Fruit fly (Drosophila melanogaster) whole organism, prepupa: ENCODE data around the gene AP-1gamma.
A peak's percentile ranks its signal among the peaks of the same experiment; 100 is the strongest.

Experiments used
- CG10631 ChIP-seq: fragments of 200-800 bp; sonication (Bioruptor generic); optimal IDR thresholded peaks from 2 replicates; lab custom pipeline; 2016; ENCODE audit warnings: missing biosample characterization, missing genetic modification characterization
- CG10669 ChIP-seq: fragments of 200-800 bp; sonication (Bioruptor generic); optimal IDR thresholded peaks from 3 replicates; lab custom pipeline; 2018; ENCODE audit warnings: missing biosample characterization, mild to moderate bottlenecking, missing genetic modification characterization, moderate library complexity
- CG11294 ChIP-seq: fragments of 200-800 bp; sonication (Bioruptor generic); IDR thresholded peaks from 2 replicates; pipeline ENCODE4 v1.3.6; 2022; ENCODE audit warnings: missing biosample characterization, missing genetic modification characterization
- CG15336 ChIP-seq: fragments of 200-800 bp; sonication (Bioruptor generic); IDR thresholded peaks from 2 replicates; pipeline ENCODE4 v1.3.6; 2022; ENCODE audit warnings: missing biosample characterization, missing genetic modification characterization
- CG16779 ChIP-seq: fragments of 200-800 bp; sonication (Bioruptor generic); optimal IDR thresholded peaks from 3 replicates; lab custom pipeline; 2017; ENCODE audit warnings: missing biosample characterization, mild to moderate bottlenecking, missing genetic modification characterization
- CG3032 ChIP-seq: fragments of 200-800 bp; optimal IDR thresholded peaks from 2 replicates; lab custom pipeline; 2019; ENCODE audit warnings: missing biosample characterization, mild to moderate bottlenecking, missing genetic modification characterization, moderate library complexity
- CG31627 ChIP-seq: fragments of 200-800 bp; sonication (Bioruptor generic); optimal IDR thresholded peaks from 3 replicates; lab custom pipeline; 2016; ENCODE audit warnings: missing biosample characterization, missing genetic modification characterization
- CG34406 ChIP-seq: fragments of 200-800 bp; sonication (Bioruptor generic); optimal IDR thresholded peaks from 3 replicates; lab custom pipeline; 2016; ENCODE audit warnings: missing biosample characterization, missing genetic modification characterization
- CG3919 ChIP-seq: fragments of 200-800 bp; sonication (Bioruptor generic); optimal IDR thresholded peaks from 3 replicates; lab custom pipeline; 2016; ENCODE audit warnings: missing biosample characterization, missing genetic modification characterization
- CG4318 ChIP-seq: fragments of 200-800 bp; sonication (Bioruptor generic); optimal IDR thresholded peaks from 3 replicates; lab custom pipeline; 2017; ENCODE audit warnings: missing biosample characterization, mild to moderate bottlenecking, missing genetic modification characterization
- CG6163 ChIP-seq: fragments of 200-800 bp; sonication (Bioruptor generic); IDR thresholded peaks from 3 replicates; pipeline ENCODE4 v1.3.6; 2022; ENCODE audit warnings: missing biosample characterization, missing genetic modification characterization
- CG6276 ChIP-seq: fragments of 200-800 bp; sonication (Bioruptor generic); optimal IDR thresholded peaks from 2 replicates; lab custom pipeline; 2017; ENCODE audit warnings: missing biosample characterization, mild to moderate bottlenecking, missing genetic modification characterization
- CG6792 ChIP-seq: fragments of 200-800 bp; sonication (Bioruptor generic); optimal IDR thresholded peaks from 3 replicates; lab custom pipeline; 2016; ENCODE audit warnings: missing biosample characterization, missing genetic modification characterization
- CG6808 ChIP-seq: fragments of 200-800 bp; sonication (Bioruptor generic); optimal IDR thresholded peaks from 3 replicates; lab custom pipeline; 2017; ENCODE audit warnings: missing biosample characterization, missing genetic modification characterization, mild to moderate bottlenecking, moderate library complexity, missing genetic modification reagents
- CG6854 ChIP-seq: fragments of 200-800 bp; sonication (Bioruptor generic); optimal IDR thresholded peaks from 2 replicates; lab custom pipeline; 2017; ENCODE audit warnings: missing biosample characterization, mild to moderate bottlenecking, missing genetic modification characterization
- CG7368 ChIP-seq: fragments of 200-800 bp; sonication (Bioruptor generic); optimal IDR thresholded peaks from 3 replicates; lab custom pipeline; 2016; ENCODE audit warnings: missing biosample characterization, missing genetic modification characterization
- CG8319 ChIP-seq: fragments of 200-800 bp; sonication (Bioruptor generic); optimal IDR thresholded peaks from 3 replicates; lab custom pipeline; 2016; ENCODE audit warnings: missing biosample characterization, missing genetic modification characterization
- CG8632 ChIP-seq: fragments of 200-800 bp; sonication (Bioruptor generic); optimal IDR thresholded peaks from 3 replicates; lab custom pipeline; 2016; ENCODE audit warnings: missing biosample characterization, missing genetic modification characterization
- CG9139 ChIP-seq: fragments of 200-800 bp; sonication (Bioruptor generic); optimal IDR thresholded peaks from 3 replicates; lab custom pipeline; 2017; ENCODE audit warnings: missing biosample characterization, mild to moderate bottlenecking, missing genetic modification characterization
- Eip75B ChIP-seq: fragments of 200-800 bp; sonication (Bioruptor generic); optimal IDR thresholded peaks from 3 replicates; lab custom pipeline; 2016; ENCODE audit warnings: missing biosample characterization, missing genetic modification characterization
- Eip78C ChIP-seq: fragments of 200-800 bp; sonication (Bioruptor generic); peaks from one replicate; lab custom pipeline; 2016; ENCODE audit warnings: missing biosample characterization, missing genetic modification characterization
- Eip93F ChIP-seq: fragments of 200-800 bp; sonication (Bioruptor generic); optimal IDR thresholded peaks from 2 replicates; lab custom pipeline; 2016; ENCODE audit warnings: missing biosample characterization, mild to moderate bottlenecking, missing genetic modification characterization
- Gug ChIP-seq: fragments of 200-800 bp; sonication (Bioruptor generic); IDR thresholded peaks from 2 replicates; pipeline ENCODE4 v1.3.6; 2022; ENCODE audit warnings: missing biosample characterization, missing genetic modification characterization
- Hr38 ChIP-seq: sonication (Bioruptor generic); optimal IDR thresholded peaks from 2 replicates; lab custom pipeline; 2016; ENCODE audit warnings: missing biosample characterization, missing genetic modification characterization
- Hr39 ChIP-seq: fragments of 200-800 bp; sonication (Bioruptor generic); optimal IDR thresholded peaks from 2 replicates; lab custom pipeline; 2016; ENCODE audit warnings: missing biosample characterization, missing genetic modification characterization
- Hr4 ChIP-seq: fragments of 200-800 bp; sonication (Bioruptor generic); optimal IDR thresholded peaks from 3 replicates; lab custom pipeline; 2016; ENCODE audit warnings: missing biosample characterization, missing genetic modification characterization
- Met ChIP-seq: fragments of 200-800 bp; sonication (Bioruptor generic); optimal IDR thresholded peaks from 3 replicates; lab custom pipeline; 2016; ENCODE audit warnings: missing biosample characterization, missing genetic modification characterization
- OdsH ChIP-seq: fragments of 200-800 bp; sonication (Bioruptor generic); optimal IDR thresholded peaks from 3 replicates; lab custom pipeline; 2016; ENCODE audit warnings: missing biosample characterization, missing genetic modification characterization
- Sox14 ChIP-seq: fragments of 200-800 bp; sonication (Bioruptor generic); optimal IDR thresholded peaks from 3 replicates; lab custom pipeline; 2016; ENCODE audit warnings: missing biosample characterization, missing genetic modification characterization
- Sox15 ChIP-seq: fragments of 200-800 bp; sonication (Bioruptor generic); optimal IDR thresholded peaks from 3 replicates; lab custom pipeline; 2016; ENCODE audit warnings: missing biosample characterization, missing genetic modification characterization
- achi ChIP-seq: fragments of 200-800 bp; sonication (Bioruptor generic); optimal IDR thresholded peaks from 3 replicates; lab custom pipeline; 2016; ENCODE audit warnings: missing biosample characterization, missing genetic modification characterization
- acj6 ChIP-seq: fragments of 200-800 bp; sonication (Bioruptor generic); optimal IDR thresholded peaks from 3 replicates; lab custom pipeline; 2016; ENCODE audit warnings: missing biosample characterization, missing genetic modification characterization
- cyc ChIP-seq: fragments of 200-800 bp; sonication (Bioruptor generic); optimal IDR thresholded peaks from 3 replicates; lab custom pipeline; 2016; ENCODE audit warnings: missing biosample characterization, missing genetic modification characterization
- dac ChIP-seq: fragments of 200-800 bp; sonication (Bioruptor generic); optimal IDR thresholded peaks from 2 replicates; lab custom pipeline; 2017; ENCODE audit warnings: missing biosample characterization, mild to moderate bottlenecking, missing genetic modification characterization
- dsx ChIP-seq: fragments of 200-800 bp; optimal IDR thresholded peaks from 3 replicates; lab custom pipeline; 2019; ENCODE audit warnings: missing biosample characterization, mild to moderate bottlenecking, missing genetic modification characterization, moderate library complexity; ENCODE audit not compliant: poor library complexity, severe bottlenecking
- esn ChIP-seq: fragments of 200-800 bp; sonication (Bioruptor generic); optimal IDR thresholded peaks from 2 replicates; lab custom pipeline; 2016; ENCODE audit warnings: missing biosample characterization, mild to moderate bottlenecking, missing genetic modification characterization, moderate library complexity
- fd59A ChIP-seq: fragments of 200-800 bp; sonication (Bioruptor generic); optimal IDR thresholded peaks from 2 replicates; lab custom pipeline; 2017; ENCODE audit warnings: missing biosample characterization, mild to moderate bottlenecking, missing genetic modification characterization, missing genetic modification reagents
- fd85E ChIP-seq: fragments of 200-800 bp; sonication (Bioruptor generic); optimal IDR thresholded peaks from 3 replicates; lab custom pipeline; 2016; ENCODE audit warnings: missing biosample characterization, missing genetic modification characterization
- fkh ChIP-seq: fragments of 200-800 bp; sonication (Bioruptor generic); optimal IDR thresholded peaks from 3 replicates; lab custom pipeline; 2017; ENCODE audit warnings: missing biosample characterization, mild to moderate bottlenecking, missing genetic modification characterization, moderate library complexity
- lz ChIP-seq: fragments of 200-800 bp; sonication (Bioruptor generic); optimal IDR thresholded peaks from 3 replicates; lab custom pipeline; 2016; ENCODE audit warnings: missing biosample characterization, missing genetic modification characterization
- pdm3 ChIP-seq: fragments of 200-800 bp; sonication (Bioruptor generic); optimal IDR thresholded peaks from 3 replicates; lab custom pipeline; 2016; ENCODE audit warnings: missing biosample characterization, missing genetic modification characterization
- salr ChIP-seq, 2 experiments: fragments of 200-800 bp; sonication (Bioruptor generic); optimal IDR thresholded peaks; 3 replicates each; lab custom pipeline; 2016 to 2018; ENCODE audit warnings: missing biosample characterization in 2 of 2, missing genetic modification characterization in 2 of 2, mild to moderate bottlenecking in 1 of 2
- spab ChIP-seq: fragments of 200-800 bp; sonication (Bioruptor generic); optimal IDR thresholded peaks from 2 replicates; lab custom pipeline; 2017; ENCODE audit warnings: missing biosample characterization, mild to moderate bottlenecking, missing genetic modification characterization, missing genetic modification reagents
- ss ChIP-seq, 2 experiments: fragments of 200-800 bp; sonication (Bioruptor generic); optimal IDR thresholded peaks; 2 replicates in 1 of 2; 3 replicates in 1 of 2; lab custom pipeline; 2017 to 2018; ENCODE audit warnings: mild to moderate bottlenecking in 2 of 2, missing biosample characterization in 2 of 2, missing genetic modification characterization in 2 of 2, moderate library complexity in 1 of 2
- svp ChIP-seq: fragments of 200-800 bp; sonication (Bioruptor generic); peaks from one replicate; lab custom pipeline; 2016; ENCODE audit warnings: missing biosample characterization, missing genetic modification characterization
- topi ChIP-seq: fragments of 200-800 bp; sonication (Bioruptor generic); optimal IDR thresholded peaks from 3 replicates; lab custom pipeline; 2016; ENCODE audit warnings: missing biosample characterization, missing genetic modification characterization

The AP-1gamma gene

DNA sequence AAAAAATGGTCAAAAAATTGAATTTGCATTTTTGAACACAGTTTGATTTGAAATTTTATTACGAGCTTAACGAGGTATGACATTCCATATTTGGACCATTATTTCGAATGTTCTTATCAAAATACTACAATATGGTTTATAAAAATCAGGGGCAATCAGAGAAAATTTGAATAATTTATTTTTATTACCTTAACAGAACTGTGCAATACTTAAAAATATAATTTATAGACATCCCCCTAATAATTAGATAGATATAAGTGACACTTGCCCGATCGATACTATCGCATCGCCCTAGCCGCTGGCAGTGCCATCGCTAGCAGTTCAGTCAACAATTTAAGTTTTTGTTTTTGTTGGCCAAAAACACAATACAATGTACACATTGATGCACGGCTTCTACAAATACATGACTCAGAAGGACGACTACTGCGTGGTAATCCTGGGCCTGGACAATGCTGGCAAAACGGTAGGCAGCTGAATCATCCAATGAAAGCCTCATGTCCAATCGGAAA lies 1.7 kb upstream of the AP-1gamma start, which contains the start of gene Arfrp1:
Arfrp1 (plus strand) TSS at position 295 of the 509 bp plus-strand sequence.
- TF ChIP-seq svp (GFP tag; lab: Kevin White, UChicago) = peak; percentile 56
- no peak for TF ChIP-seq CG3919 (GFP tag; lab: Kevin White, UChicago)
- TF ChIP-seq Eip78C (GFP tag; lab: Kevin White, UChicago) = peak; percentile 70
- no peak for TF ChIP-seq CG16779 (tag; lab: Kevin White, UChicago)
- no peak for TF ChIP-seq CG6854 (GFP tag; lab: Kevin White, UChicago)
- peak; percentile 13 for TF ChIP-seq Sox14 (GFP tag; lab: Kevin White, UChicago)
- peak; percentile 78 for TF ChIP-seq achi (GFP tag; lab: Kevin White, UChicago)
- TF ChIP-seq Sox15 (GFP tag; lab: Kevin White, UChicago) = peak; percentile 8
- no peak for TF ChIP-seq pdm3 (GFP tag; lab: Kevin White, UChicago)
- TF ChIP-seq esn (GFP tag; lab: Kevin White, UChicago) = peak; percentile 49
- TF ChIP-seq Gug (GFP tag; lab: Robert Waterston, UW) = no peak
- TF ChIP-seq dsx (GFP tag; lab: Kevin White, UChicago) = peak; percentile 60
- peak; percentile 62 for TF ChIP-seq fkh
- TF ChIP-seq CG3032 (tag; lab: Kevin White, UChicago) = peak; percentile 41
- TF ChIP-seq dac (GFP tag; lab: Kevin White, UChicago) = no peak
- peak; percentile 9 for TF ChIP-seq lz (GFP tag; lab: Kevin White, UChicago)
- peak; percentile 6 for TF ChIP-seq topi (GFP tag; lab: Kevin White, UChicago)
- peak; percentile 15 for TF ChIP-seq CG31627 (GFP tag; lab: Kevin White, UChicago)

DNA sequence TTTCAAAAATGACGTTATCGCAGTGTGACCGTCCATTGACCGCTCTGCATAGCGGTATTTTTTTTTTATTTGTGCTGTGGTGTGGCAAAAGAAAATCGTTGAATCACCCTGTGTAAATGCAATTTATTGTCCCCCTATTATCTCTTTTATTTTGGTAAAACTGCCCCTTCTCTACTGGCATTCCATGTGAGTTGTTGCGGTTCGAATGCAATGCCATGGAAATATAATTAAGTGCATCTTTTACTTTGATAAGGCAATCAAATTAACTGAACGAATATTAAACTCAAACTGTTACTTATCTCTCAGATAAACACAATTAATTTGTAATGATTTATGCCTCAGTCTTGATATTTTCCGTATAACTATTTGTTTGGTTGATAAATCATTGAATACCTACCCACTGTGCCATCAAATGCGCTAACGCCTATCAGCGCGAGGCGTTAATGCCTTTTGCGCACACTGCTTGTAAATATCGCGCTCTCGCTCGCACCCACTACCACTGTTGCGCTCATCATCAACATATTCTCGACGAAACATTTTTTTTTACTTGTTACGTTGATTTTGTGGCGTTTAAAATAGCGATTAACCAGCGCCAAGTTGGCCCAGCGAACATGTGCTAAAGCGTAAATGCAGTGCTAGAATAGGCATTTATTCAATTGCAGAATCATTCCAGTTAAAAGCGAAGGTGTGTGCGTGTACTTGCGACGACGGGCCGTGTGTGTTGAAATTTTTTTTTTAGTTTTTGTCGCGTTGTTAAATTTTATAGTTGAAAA lies 767 bp downstream of the AP-1gamma start:
- TF ChIP-seq CG10631 (GFP tag; lab: Kevin White, UChicago) (peak; percentile 57), Hr39 (GFP tag; lab: Kevin White, UChicago) (peak; percentile 71), Met (GFP tag; lab: Kevin White, UChicago) (peak; percentile 65), CG10669 (peak; percentile 46), Sox14 (GFP tag; lab: Kevin White, UChicago) (peak; percentile 65), Eip78C (GFP tag; lab: Kevin White, UChicago) (peak; percentile 81), ss (GFP tag; optimal IDR thresholded peaks at IDR 0.05; lab: Kevin White, UChicago) (peak in 1 of 2 experiments; percentile 25), CG8632 (GFP tag; lab: Kevin White, UChicago) (peak; percentile 46), Hr38 (GFP tag; lab: Kevin White, UChicago) (no peak), CG4318 (GFP tag; lab: Kevin White, UChicago) (no peak), CG3919 (GFP tag; lab: Kevin White, UChicago) (no peak), fd59A (no peak), CG9139 (no peak), svp (GFP tag; lab: Kevin White, UChicago) (no peak), CG6276 (GFP tag; lab: Kevin White, UChicago) (no peak), CG15336 (GFP tag; lab: Robert Waterston, UW) (peak; percentile 36; the same call in 1 of the 2 replicates), CG6808 (no peak), topi (GFP tag; lab: Kevin White, UChicago) (peak; percentile 69), CG6163 (GFP tag; lab: Robert Waterston, UW) (peak; percentile 22; the same call in 1 of the 3 replicates), CG3032 (tag; lab: Kevin White, UChicago) (peak; percentile 48), CG11294 (GFP tag; lab: Robert Waterston, UW) (no peak), acj6 (peak; percentile 47), CG7368 (GFP tag; lab: Kevin White, UChicago) (no peak), cyc (GFP tag; lab: Kevin White, UChicago) (peak; percentile 61), Eip93F (no peak), CG8319 (GFP tag; lab: Kevin White, UChicago) (peak; percentile 16), OdsH (GFP tag; lab: Kevin White, UChicago) (no peak), Eip75B (GFP tag; lab: Kevin White, UChicago) (peak; percentile 58), spab (GFP tag; lab: Kevin White, UChicago) (no peak), CG34406 (GFP tag; lab: Kevin White, UChicago) (peak; percentile 21), Sox15 (GFP tag; lab: Kevin White, UChicago) (peak; percentile 53), fd85E (GFP tag; lab: Kevin White, UChicago) (no peak), lz (GFP tag; lab: Kevin White, UChicago) (peak; percentile 55), salr (GFP tag; optimal IDR thresholded peaks at IDR 0.05; lab: Kevin White, UChicago) (peak; percentile 1 to 46), CG31627 (GFP tag; lab: Kevin White, UChicago) (peak; percentile 66), dsx (GFP tag; lab: Kevin White, UChicago) (no peak), esn (GFP tag; lab: Kevin White, UChicago) (peak; percentile 59), Hr4 (GFP tag; lab: Kevin White, UChicago) (no peak), CG6792 (peak; percentile 42)
